Worm (Caenorhabditis elegans): ENCODE measurements around the gene mecr-1.

DNA sequence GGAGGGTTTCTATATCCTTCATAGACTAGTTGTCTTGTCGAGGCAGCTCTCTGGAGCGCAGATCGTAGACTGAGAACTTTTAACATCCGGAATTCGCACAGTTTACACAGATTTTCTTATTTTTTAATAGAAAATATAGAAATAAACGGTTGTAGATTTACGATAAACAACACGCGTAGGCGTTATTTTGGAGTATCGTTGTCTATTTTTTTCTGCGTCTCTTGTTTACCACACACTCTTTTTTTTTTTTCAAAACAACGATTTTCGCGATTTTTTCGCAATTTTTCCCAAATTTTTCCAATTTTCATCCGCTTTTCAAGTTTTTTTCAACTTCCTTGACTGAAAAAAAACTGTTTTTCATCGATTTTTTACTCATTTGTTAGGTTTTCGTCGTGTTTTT, at the start of gene mecr-1:
- TF ChIP-seq W03F9.2 (tag; optimal IDR thresholded peaks at IDR 0.05) (peak; percentile 49), him-1 (tag; optimal IDR thresholded peaks at IDR 0.05) (no peak), dao-5 (tag; optimal IDR thresholded peaks at IDR 0.05) (no peak)

All from whole organism, L4/young adult.